Worm (Caenorhabditis elegans): ENCODE data around the gene F10C1.8.

The F10C1.8 gene

ce11 chrII:5712126-5712525 is 42.1 kb upstream of the F10C1.8 start (continued):
- TF ChIP-seq F57C9.4 (tag; optimal IDR thresholded peaks at IDR 0.05), result no peak
- no peak for TF ChIP-seq nhr-179 (tag; optimal IDR thresholded peaks at IDR 0.05)
- peak; percentile 24 for TF ChIP-seq snpc-4 (GFP tag; optimal IDR thresholded peaks at IDR 0.05)
- peak in 1 of 4 experiments; percentile 30 for TF ChIP-seq snpc-4 (tag; optimal IDR thresholded peaks at IDR 0.05)
- no peak for TF ChIP-seq tbp1 (GFP tag; optimal IDR thresholded peaks at IDR 0.05)
- TF ChIP-seq Y67H2A.10 (GFP tag; conservative IDR thresholded peaks at IDR 0.05), result no peak
- peak; percentile 50 for TF ChIP-seq snpc-3.4 (tag; optimal IDR thresholded peaks at IDR 0.05)
- TF ChIP-seq ZK185.1 (tag; optimal IDR thresholded peaks at IDR 0.05; ENCODE audit: poor library complexity, severe bottlenecking), result peak; percentile 35
- no peak for TF ChIP-seq snpc-1.3 (tag; optimal IDR thresholded peaks at IDR 0.05; ENCODE audit: insufficient read depth)
- TF ChIP-seq die-1 (tag; optimal IDR thresholded peaks at IDR 0.05), result no peak
- TF ChIP-seq lsl-1 (GFP tag; optimal IDR thresholded peaks at IDR 0.05), result no peak
- no peak for TF ChIP-seq sea-2 (GFP tag; IDR thresholded peaks at IDR 0.05)
- TF ChIP-seq tbx-9 (tag; optimal IDR thresholded peaks at IDR 0.05; ENCODE audit: borderline replicate concordance), result no peak
- no peak for TF ChIP-seq attf-6 (GFP tag; IDR thresholded peaks at IDR 0.05)
- TF ChIP-seq egrh-3 (GFP tag; IDR thresholded peaks at IDR 0.05), result no peak
- no peak for TF ChIP-seq F39B2.1 (GFP tag; IDR thresholded peaks at IDR 0.05)
- TF ChIP-seq dox-1 (GFP tag; IDR thresholded peaks at IDR 0.05), result no peak
- TF ChIP-seq efl-1 (GFP tag; optimal IDR thresholded peaks at IDR 0.05), result no peak
- no peak for TF ChIP-seq ceh-91 (GFP tag; IDR thresholded peaks at IDR 0.05)
- peak; percentile 38; the same call in 1 of the 2 replicates for TF ChIP-seq lin-26 (GFP tag; IDR thresholded peaks at IDR 0.05)
- no peak for TF ChIP-seq fkh-3 (tag; optimal IDR thresholded peaks at IDR 0.05)
- no peak for TF ChIP-seq hlh-26 (GFP tag; conservative IDR thresholded peaks at IDR 0.05)
- no peak for TF ChIP-seq ceh-40 (GFP tag; IDR thresholded peaks at IDR 0.05)
- no peak for TF ChIP-seq C06A6.2 (GFP tag; conservative IDR thresholded peaks at IDR 0.05)
- no peak for TF ChIP-seq Y53G8AR.9 (GFP tag; conservative IDR thresholded peaks at IDR 0.05)
- TF ChIP-seq somi-1 (GFP tag; optimal IDR thresholded peaks at IDR 0.05), result no peak
- no peak for TF ChIP-seq F23B12.7 (tag; optimal IDR thresholded peaks at IDR 0.05; ENCODE audit: insufficient read depth)
- TF ChIP-seq unc-130 (GFP tag; optimal IDR thresholded peaks at IDR 0.05), result no peak
- peak; percentile 60; the same call in 1 of the 2 replicates for TF ChIP-seq B0336.3 (GFP tag; IDR thresholded peaks at IDR 0.05)
- TF ChIP-seq egl-18 (GFP tag; IDR thresholded peaks at IDR 0.05), result no peak
- no peak for TF ChIP-seq ztf-26 (tag; optimal IDR thresholded peaks at IDR 0.05)
- no peak for TF ChIP-seq ceh-79 (tag; optimal IDR thresholded peaks at IDR 0.05)
- TF ChIP-seq pha-4 (tag; optimal IDR thresholded peaks at IDR 0.05), result no peak
- TF ChIP-seq nhr-120 (GFP tag; IDR thresholded peaks at IDR 0.05), result no peak
- TF ChIP-seq rec-8 (tag; optimal IDR thresholded peaks at IDR 0.05), result no peak
- TF ChIP-seq hsf-1 (GFP tag; IDR thresholded peaks at IDR 0.05), result peak; percentile 67
- TF ChIP-seq mel-28 (tag; optimal IDR thresholded peaks at IDR 0.05; ENCODE audit: borderline replicate concordance), result no peak
- no peak for TF ChIP-seq ztf-6 (GFP tag; IDR thresholded peaks at IDR 0.05)
- no peak for TF ChIP-seq hmg-1.2 (GFP tag; IDR thresholded peaks at IDR 0.05)
- no peak for TF ChIP-seq ets-4 (GFP tag; optimal IDR thresholded peaks at IDR 0.05)
- TF ChIP-seq F55B11.4 (tag; optimal IDR thresholded peaks at IDR 0.05; ENCODE audit: borderline replicate concordance, insufficient read depth), result no peak
- TF ChIP-seq ccch-3 (GFP tag; optimal IDR thresholded peaks at IDR 0.05), result no peak
- TF ChIP-seq ztf-22 (GFP tag; optimal IDR thresholded peaks at IDR 0.05), result no peak
- TF ChIP-seq ceh-100 (GFP tag; IDR thresholded peaks at IDR 0.05), result no peak; the same call in 1 of the 2 replicates
- no peak for TF ChIP-seq gei-17 (GFP tag; optimal IDR thresholded peaks at IDR 0.05)
- TF ChIP-seq madf-6 (GFP tag; IDR thresholded peaks at IDR 0.05), result peak; percentile 40; the same call in 1 of the 2 replicates
- TF ChIP-seq hlh-12 (tag; optimal IDR thresholded peaks at IDR 0.05), result no peak
- no peak for TF ChIP-seq B0019.2 (GFP tag; conservative IDR thresholded peaks at IDR 0.05)
- TF ChIP-seq F37B4.10 (GFP tag; IDR thresholded peaks at IDR 0.05), result no peak

Measured in whole organism, young adult.